Fruit fly (Drosophila melanogaster): Measurements from ENCODE around the gene Spt20.

The Spt20 gene

DNA sequence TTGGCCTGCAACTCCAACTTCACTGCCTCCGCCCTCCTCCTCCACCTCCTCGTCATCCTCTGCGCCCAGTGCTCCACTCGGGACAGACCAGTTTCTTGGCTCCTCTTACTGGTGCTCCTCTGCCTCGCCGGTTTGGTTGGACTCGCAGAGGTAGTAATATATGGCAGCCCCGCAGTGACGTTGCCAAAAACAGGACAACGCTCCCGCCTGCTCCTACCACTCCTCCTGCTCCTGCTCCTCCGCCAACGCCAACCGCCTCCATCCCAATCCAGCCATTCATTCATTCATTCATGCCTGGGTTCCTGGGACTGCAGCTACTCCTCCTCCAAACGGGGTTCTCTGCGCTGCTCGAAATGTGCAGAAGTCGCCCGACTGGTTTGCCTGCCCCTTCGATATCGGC lies 3.0 kb upstream of the Spt20 start:
- TF ChIP-seq CG34367 (tag; optimal IDR thresholded peaks at IDR 0.05) (no peak), EcR (GFP tag; optimal IDR thresholded peaks at IDR 0.05) (peak; percentile 96)

DNA sequence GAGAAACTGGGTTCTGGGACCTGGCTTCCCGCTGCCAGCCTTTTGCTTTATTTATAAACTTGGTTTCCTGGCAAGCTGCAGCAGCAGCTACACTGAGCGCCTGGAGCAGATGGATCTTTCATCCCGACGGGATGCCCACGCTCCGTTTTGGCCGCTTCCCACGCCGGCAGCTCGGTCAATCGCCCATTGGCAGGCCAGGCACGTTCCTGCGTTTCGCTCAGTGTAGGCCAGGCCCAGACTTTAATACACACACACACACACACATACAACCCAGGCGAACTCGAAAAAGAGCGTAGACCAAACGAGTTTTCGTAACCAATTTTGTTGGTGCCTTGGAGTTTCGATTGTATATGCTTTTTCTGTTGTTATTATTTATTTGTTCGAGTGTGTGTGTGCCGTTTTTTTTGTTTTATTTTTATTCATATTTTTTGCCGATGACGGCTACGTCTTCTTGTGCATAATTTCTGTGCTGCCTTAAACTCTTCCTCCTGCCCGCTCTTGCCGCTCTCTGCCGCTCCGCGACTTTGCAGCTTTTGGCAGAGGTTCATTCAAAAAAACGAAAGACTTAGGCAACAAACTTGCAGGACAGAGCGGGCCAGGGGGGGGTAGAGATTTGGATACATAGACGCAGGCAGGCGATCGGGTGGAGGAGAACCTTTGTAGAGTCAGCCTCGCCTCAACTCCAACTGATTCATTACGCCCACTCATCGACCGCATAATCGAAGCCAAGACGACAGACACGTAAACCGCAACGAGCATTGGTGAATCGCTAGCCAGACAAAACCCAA lies 2.4 kb upstream of the Spt20 start:
- TF ChIP-seq D1 (tag; optimal IDR thresholded peaks at IDR 0.05), result no peak
- peak; percentile 86 for TF ChIP-seq CG13204 (GFP tag; optimal IDR thresholded peaks at IDR 0.05)
- no peak for TF ChIP-seq Pif1B (GFP tag; optimal IDR thresholded peaks at IDR 0.05)
- peak; percentile 85 for TF ChIP-seq Ets98B (GFP tag; IDR thresholded peaks at IDR 0.05)
- peak; percentile 82 for TF ChIP-seq CG15710 (tag; optimal IDR thresholded peaks at IDR 0.05)
- peak; percentile 84 for TF ChIP-seq Snoo (tag; optimal IDR thresholded peaks at IDR 0.05)
- peak; percentile 52; the same call in 1 of the 2 replicates for TF ChIP-seq CG32121 (GFP tag; IDR thresholded peaks at IDR 0.05)
- no peak for TF ChIP-seq CG10348 (GFP tag; IDR thresholded peaks at IDR 0.05)
- peak; percentile 74 for TF ChIP-seq gl (tag; optimal IDR thresholded peaks at IDR 0.05)
- TF ChIP-seq EcR (GFP tag; optimal IDR thresholded peaks at IDR 0.05), result peak; percentile 86
- no peak for TF ChIP-seq Pif1A (GFP tag; optimal IDR thresholded peaks at IDR 0.05)
- peak; percentile 73 for TF ChIP-seq CG34367 (tag; optimal IDR thresholded peaks at IDR 0.05)
- TF ChIP-seq rn (GFP tag; IDR thresholded peaks at IDR 0.05), result peak; percentile 57
- peak; percentile 77 for TF ChIP-seq CG9948 (tag; optimal IDR thresholded peaks at IDR 0.05)
- TF ChIP-seq CG8301 (tag; optimal IDR thresholded peaks at IDR 0.05), result peak; percentile 71
- TF ChIP-seq fd96Ca (GFP tag; IDR thresholded peaks at IDR 0.05), result peak; percentile 80
- TF ChIP-seq CG8159 (tag; optimal IDR thresholded peaks at IDR 0.05), result peak; percentile 83
- TF ChIP-seq CG4496 (GFP tag; IDR thresholded peaks at IDR 0.05), result peak; percentile 88
- TF ChIP-seq CG14655 (GFP tag; optimal IDR thresholded peaks at IDR 0.05), result no peak
- peak; percentile 54; the same call in 1 of the 2 replicates for TF ChIP-seq CG12605 (GFP tag; IDR thresholded peaks at IDR 0.05)
- peak; percentile 79 for TF ChIP-seq CG17806 (tag; optimal IDR thresholded peaks at IDR 0.05)

DNA sequence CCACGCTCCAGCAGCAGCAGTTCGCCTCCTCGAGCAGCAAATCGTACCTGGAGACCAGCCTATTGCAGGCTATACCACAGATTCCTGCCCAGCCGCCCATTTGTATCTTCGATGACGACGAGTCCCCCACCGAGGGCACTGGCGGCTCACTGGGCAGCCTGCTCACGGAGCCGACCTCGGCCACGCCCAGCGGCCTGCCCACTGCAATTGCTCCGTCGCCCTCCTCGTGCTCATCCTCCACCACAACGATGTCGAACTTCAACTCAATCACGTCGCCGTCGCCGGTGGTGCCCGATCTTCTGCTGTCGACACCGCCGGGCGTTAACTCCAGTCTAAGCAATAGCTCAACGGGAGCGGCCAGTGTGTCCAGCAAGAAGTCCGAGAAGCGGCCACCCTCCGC lies 1.1 kb downstream of the Spt20 start:
- TF ChIP-seq CG8159 (tag; optimal IDR thresholded peaks at IDR 0.05), result no peak
- TF ChIP-seq CG32121 (GFP tag; IDR thresholded peaks at IDR 0.05), result no peak
- no peak for TF ChIP-seq CG34367 (tag; optimal IDR thresholded peaks at IDR 0.05)
- no peak for TF ChIP-seq gl (tag; optimal IDR thresholded peaks at IDR 0.05)
- TF ChIP-seq CG13204 (GFP tag; optimal IDR thresholded peaks at IDR 0.05), result no peak
- TF ChIP-seq CG4496 (GFP tag; IDR thresholded peaks at IDR 0.05), result no peak
- no peak for TF ChIP-seq Snoo (tag; optimal IDR thresholded peaks at IDR 0.05)

DNA sequence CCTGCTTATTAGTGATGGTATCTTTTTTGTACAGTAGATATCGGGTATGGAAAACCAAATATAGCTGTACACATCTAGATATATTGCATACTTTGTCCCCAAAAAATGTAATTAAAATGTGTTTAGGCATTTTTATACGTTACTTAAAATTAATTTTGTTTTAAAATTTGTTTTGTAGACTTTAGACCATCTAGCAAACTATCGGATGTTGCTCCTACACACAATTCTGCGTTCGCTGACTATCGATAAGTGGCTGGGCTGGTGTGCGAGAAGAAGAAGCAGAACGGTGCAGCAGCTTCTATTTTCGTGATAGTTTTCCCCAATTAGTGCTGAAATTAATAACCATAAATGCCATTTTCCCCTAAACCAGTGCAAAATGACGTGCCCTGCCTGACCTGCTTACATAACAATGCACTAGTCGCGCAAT lies 10.6 kb downstream of the Spt20 start, which contains the start of the genes Vps36 and Liprin-beta:
Gene Vps36, minus strand, starts transcription at position 1 of the 427 bp plus-strand sequence.
Gene Liprin-beta, plus strand, starts transcription at position 143 of the 427 bp plus-strand sequence.
- TF ChIP-seq gl (tag; optimal IDR thresholded peaks at IDR 0.05), result no peak
- TF ChIP-seq CG14655 (GFP tag; optimal IDR thresholded peaks at IDR 0.05), result no peak
- TF ChIP-seq fd96Ca (GFP tag; IDR thresholded peaks at IDR 0.05), result peak; percentile 76
- peak; percentile 66; the same call in 1 of the 2 replicates for TF ChIP-seq CG10348 (GFP tag; IDR thresholded peaks at IDR 0.05)
- peak; percentile 67 for TF ChIP-seq Ets98B (GFP tag; IDR thresholded peaks at IDR 0.05)
- TF ChIP-seq CG8301 (tag; optimal IDR thresholded peaks at IDR 0.05), result no peak
- no peak for TF ChIP-seq CG12605 (GFP tag; IDR thresholded peaks at IDR 0.05)
- TF ChIP-seq rn (GFP tag; IDR thresholded peaks at IDR 0.05), result peak; percentile 62
- no peak for TF ChIP-seq D1 (tag; optimal IDR thresholded peaks at IDR 0.05)
- TF ChIP-seq CG13204 (GFP tag; optimal IDR thresholded peaks at IDR 0.05), result no peak
- no peak for TF ChIP-seq CG8159 (tag; optimal IDR thresholded peaks at IDR 0.05)
- TF ChIP-seq CG15710 (tag; optimal IDR thresholded peaks at IDR 0.05), result peak; percentile 80
- TF ChIP-seq CG17806 (tag; optimal IDR thresholded peaks at IDR 0.05), result peak; percentile 75
- TF ChIP-seq Snoo (tag; optimal IDR thresholded peaks at IDR 0.05), result no peak
- TF ChIP-seq Pif1B (GFP tag; optimal IDR thresholded peaks at IDR 0.05), result no peak
- TF ChIP-seq CG4496 (GFP tag; IDR thresholded peaks at IDR 0.05), result peak; percentile 85
- peak; percentile 69 for TF ChIP-seq CG9948 (tag; optimal IDR thresholded peaks at IDR 0.05)
- peak; percentile 80 for TF ChIP-seq CG32121 (GFP tag; IDR thresholded peaks at IDR 0.05)
- no peak for TF ChIP-seq Pif1A (GFP tag; optimal IDR thresholded peaks at IDR 0.05)
- no peak for TF ChIP-seq EcR (GFP tag; optimal IDR thresholded peaks at IDR 0.05)
- TF ChIP-seq CG34367 (tag; optimal IDR thresholded peaks at IDR 0.05), result no peak

DNA sequence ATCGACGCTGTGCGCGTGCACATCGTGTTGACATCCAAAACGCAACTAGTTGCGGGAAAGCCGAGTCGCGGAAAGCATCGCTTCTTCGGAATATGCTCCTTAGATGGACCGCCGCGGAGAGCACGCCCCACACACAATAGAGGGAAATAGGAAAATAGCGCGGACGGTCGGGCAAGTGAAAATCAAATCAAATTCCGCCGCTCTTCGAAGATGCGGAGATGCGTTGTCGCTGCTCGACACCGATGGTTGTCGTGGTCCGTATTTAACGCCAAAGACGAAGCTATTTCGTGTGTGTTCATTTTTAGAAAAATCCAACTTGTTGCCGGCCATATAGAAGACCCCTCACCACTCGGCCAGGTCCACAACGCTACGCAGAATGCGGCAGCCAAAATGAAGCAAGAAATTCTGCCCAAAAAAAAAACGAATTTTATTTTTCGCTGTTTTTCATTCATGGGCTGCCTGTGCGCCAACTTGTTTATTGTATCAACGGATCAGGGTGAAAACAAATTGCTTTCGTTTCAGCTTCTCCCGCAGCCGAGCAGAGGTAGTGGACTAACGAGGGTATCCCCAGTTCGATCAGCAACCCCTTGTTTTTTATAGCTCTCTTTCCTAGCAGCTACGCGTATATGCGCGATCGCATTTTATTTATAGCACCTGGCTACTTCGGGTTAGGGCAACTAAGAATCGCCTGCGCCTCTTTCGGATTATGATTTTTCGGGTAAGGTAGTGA lies 17.2 kb downstream of the Spt20 start, which contains the start of gene CG10710:
Gene CG10710, minus strand, starts transcription at position 51 of the 730 bp plus-strand sequence.
- TF ChIP-seq CG32121 (GFP tag; IDR thresholded peaks at IDR 0.05) (peak; percentile 57; the same call in 1 of the 2 replicates), EcR (GFP tag; optimal IDR thresholded peaks at IDR 0.05) (no peak), fd96Ca (GFP tag; IDR thresholded peaks at IDR 0.05) (0 out of 3 replicates have a peak, but pooled peaks have one; percentile 34)
